Fruit fly (Drosophila melanogaster) Kc167 (cell line): Measurements from ENCODE around the gene Ser.

Experiments
- Myc ChIP-seq: fragments of >200 bp; optimal IDR thresholded peaks from 2 replicates; lab custom pipeline; 2017; ENCODE audit warnings: missing external identifiers
- Sin3A ChIP-seq: fragments of >200 bp; optimal IDR thresholded peaks from 2 replicates; lab custom pipeline; 2018; ENCODE audit warnings: missing external identifiers
- h ChIP-seq: fragments of >200 bp; optimal IDR thresholded peaks from 3 replicates; lab custom pipeline; 2018; ENCODE audit warnings: missing external identifiers
- insv ChIP-seq: fragments of >200 bp; optimal IDR thresholded peaks from 3 replicates; lab custom pipeline; 2018; ENCODE audit warnings: missing external identifiers
- psq ChIP-seq: fragments of >200 bp; optimal IDR thresholded peaks from 2 replicates; lab custom pipeline; 2017; ENCODE audit warnings: missing external identifiers
- ttk ChIP-seq: sonication (Bioruptor generic); optimal IDR thresholded peaks from 2 replicates; lab custom pipeline; 2017; ENCODE audit warnings: missing external identifiers

DNA sequence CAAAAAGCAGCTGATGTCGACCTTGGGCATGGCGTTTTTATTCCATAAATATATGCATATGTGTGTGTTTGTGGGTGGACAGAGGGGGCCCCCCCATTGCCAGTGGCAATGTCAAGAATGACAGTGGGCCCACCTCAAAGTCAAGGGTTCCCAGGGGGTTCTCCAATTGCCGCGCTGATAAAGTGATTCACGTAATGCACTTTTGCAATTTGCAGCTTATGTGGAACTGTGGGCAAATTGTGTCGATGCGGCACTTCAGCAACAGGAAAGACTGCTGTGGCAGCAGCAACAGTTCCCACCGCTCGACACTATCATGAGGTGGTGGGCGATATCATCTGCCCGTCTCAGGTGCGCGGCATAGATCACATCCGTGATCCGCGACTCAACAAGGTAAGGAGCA is 40.1 kb downstream of the Ser start:
- TF ChIP-seq ttk (lab: Kevin White, UChicago) (no peak), psq (lab: Kevin White, UChicago) (no peak), insv (lab: Kevin White, UChicago) (no peak), h (lab: Kevin White, UChicago) (no peak), Myc (lab: Kevin White, UChicago) (no peak), Sin3A (lab: Kevin White, UChicago) (no peak)
